Fruit fly (Drosophila melanogaster): ENCODE results near the gene gny.
A peak's percentile ranks its signal among the peaks of the same experiment; 100 is the strongest.

DNA sequence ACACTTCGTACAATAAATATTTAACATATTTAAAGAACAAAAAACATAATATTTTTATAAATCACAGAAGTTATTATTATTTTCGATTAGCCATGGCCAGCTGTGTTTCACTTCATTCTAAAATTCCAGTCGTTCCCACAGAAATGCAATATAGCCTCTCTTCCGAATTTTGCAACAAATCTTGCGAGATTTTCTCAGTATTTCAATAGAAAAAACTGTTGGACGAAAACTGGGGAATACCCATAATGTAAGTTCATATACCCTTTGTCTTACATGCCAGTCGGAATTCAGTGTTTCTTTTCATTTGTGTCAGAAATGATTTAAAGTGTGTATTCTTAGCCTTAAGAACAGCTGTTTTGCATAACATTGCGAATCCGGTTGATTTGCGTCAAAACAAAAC is 23.4 kb upstream of the gny start, which contains the start of the genes CtsL4 and ClpP:
- no peak for TF ChIP-seq dmrt99B (tag; optimal IDR thresholded peaks at IDR 0.05)
- no peak for TF ChIP-seq CG34224 (GFP tag; IDR thresholded peaks at IDR 0.05; ENCODE audit: partially characterized antibody)
- 0 out of 2 replicates have a peak, but pooled peaks have one; percentile 23 for TF ChIP-seq stc (GFP tag; IDR thresholded peaks at IDR 0.05)
- TF ChIP-seq wor (GFP tag; IDR thresholded peaks at IDR 0.05), result no peak
- no peak for TF ChIP-seq gt (GFP tag; IDR thresholded peaks at IDR 0.05)
- no peak for TF ChIP-seq CG10959 (GFP tag; IDR thresholded peaks at IDR 0.05)
- no peak for TF ChIP-seq disco-r (GFP tag; optimal IDR thresholded peaks at IDR 0.05)
- TF ChIP-seq crol (GFP tag; IDR thresholded peaks at IDR 0.05), result no peak
- peak; percentile 95 for TF ChIP-seq MBD-R2 (GFP tag; IDR thresholded peaks at IDR 0.05)
- TF ChIP-seq cato (GFP tag; optimal IDR thresholded peaks at IDR 0.05; ENCODE audit: borderline replicate concordance), result peak; percentile 14
- no peak for TF ChIP-seq CG10462 (GFP tag; optimal IDR thresholded peaks at IDR 0.05)
